Worm (Caenorhabditis elegans): ENCODE data around the gene dep-1.

dep-1 gene

ce11 chrII:8969251-8970183, 50.1 kb downstream of the dep-1 start, which contains the start of the genes szy-20 and C18E9.5 (continued):
- no peak for TF ChIP-seq ztf-4 (tag; optimal IDR thresholded peaks at IDR 0.05)
- no peak for TF ChIP-seq nhr-11 (tag; optimal IDR thresholded peaks at IDR 0.05)
- no peak for TF ChIP-seq ceh-16 (tag; optimal IDR thresholded peaks at IDR 0.05)
- TF ChIP-seq unc-62 (GFP tag; optimal IDR thresholded peaks at IDR 0.05) = no peak
- no peak for TF ChIP-seq ztf-11 (tag; optimal IDR thresholded peaks at IDR 0.05)
- peak; percentile 84 for TF ChIP-seq nfya-1 (tag; optimal IDR thresholded peaks at IDR 0.05; ENCODE audit: insufficient read depth)
- TF ChIP-seq ceh-9 (tag; optimal IDR thresholded peaks at IDR 0.05) = no peak
- no peak for TF ChIP-seq sea-2 (GFP tag; optimal IDR thresholded peaks at IDR 0.05)

ce11 chrII:8964835-8965234, 54.8 kb downstream of the dep-1 start, which contains the start of the genes ndub-3 and C18E9.2:
ndub-3 (minus strand) TSS chrII:8964890.
C18E9.2 (plus strand) TSS chrII:8965006.
- TF ChIP-seq unc-62 (GFP tag; optimal IDR thresholded peaks at IDR 0.05) = no peak
- TF ChIP-seq elt-1 (tag; optimal IDR thresholded peaks at IDR 0.05) = no peak
- TF ChIP-seq ztf-4 (tag; optimal IDR thresholded peaks at IDR 0.05) = no peak
- peak; percentile 62 for TF ChIP-seq lin-15B (tag; optimal IDR thresholded peaks at IDR 0.05)
- no peak for TF ChIP-seq nhr-237 (tag; optimal IDR thresholded peaks at IDR 0.05)
- TF ChIP-seq egl-5 (tag; optimal IDR thresholded peaks at IDR 0.05) = no peak
- peak; percentile 64 for TF ChIP-seq nfya-1 (tag; optimal IDR thresholded peaks at IDR 0.05; ENCODE audit: insufficient read depth)
- TF ChIP-seq nhr-43 (tag; optimal IDR thresholded peaks at IDR 0.05; ENCODE audit: poor library complexity, severe bottlenecking) = no peak
- TF ChIP-seq zag-1 (tag; optimal IDR thresholded peaks at IDR 0.05) = no peak
- no peak for TF ChIP-seq jun-1 (tag; optimal IDR thresholded peaks at IDR 0.05)
- no peak for TF ChIP-seq elt-3 (tag; optimal IDR thresholded peaks at IDR 0.05)
- TF ChIP-seq hmg-11 (tag; optimal IDR thresholded peaks at IDR 0.05) = peak; percentile 37
- no peak for TF ChIP-seq ZK546.5 (tag; optimal IDR thresholded peaks at IDR 0.05)
- TF ChIP-seq snpc-4 (tag; optimal IDR thresholded peaks at IDR 0.05) = no peak
- no peak for TF ChIP-seq tbx-2 (tag; optimal IDR thresholded peaks at IDR 0.05)
- no peak for TF ChIP-seq nhr-67 (tag; optimal IDR thresholded peaks at IDR 0.05)
- no peak for TF ChIP-seq pha-4 (tag; optimal IDR thresholded peaks at IDR 0.05)
- no peak for TF ChIP-seq fkh-2 (tag; optimal IDR thresholded peaks at IDR 0.05)
- no peak for TF ChIP-seq skn-1 (tag; optimal IDR thresholded peaks at IDR 0.05)
- TF ChIP-seq nhr-12 (tag; optimal IDR thresholded peaks at IDR 0.05) = no peak
- no peak for TF ChIP-seq lsy-12 (tag; optimal IDR thresholded peaks at IDR 0.05)
- no peak for TF ChIP-seq nhr-28 (tag; optimal IDR thresholded peaks at IDR 0.05)
- TF ChIP-seq fos-1 (tag; optimal IDR thresholded peaks at IDR 0.05) = no peak
- TF ChIP-seq mdl-1 (tag; optimal IDR thresholded peaks at IDR 0.05) = no peak
- TF ChIP-seq pqm-1 (tag; optimal IDR thresholded peaks at IDR 0.05) = peak; percentile 25
- peak; percentile 5 for TF ChIP-seq elt-2 (tag; optimal IDR thresholded peaks at IDR 0.05)
- TF ChIP-seq nhr-25 (tag; optimal IDR thresholded peaks at IDR 0.05) = peak; percentile 44
- no peak for TF ChIP-seq ztf-11 (tag; optimal IDR thresholded peaks at IDR 0.05)
- no peak for TF ChIP-seq egl-27 (tag; optimal IDR thresholded peaks at IDR 0.05)
- no peak for TF ChIP-seq ceh-16 (tag; optimal IDR thresholded peaks at IDR 0.05)
- TF ChIP-seq fkh-10 (GFP tag; optimal IDR thresholded peaks at IDR 0.05) = no peak
- TF ChIP-seq ceh-82 (tag; optimal IDR thresholded peaks at IDR 0.05) = no peak
- no peak for TF ChIP-seq mml-1 (tag; optimal IDR thresholded peaks at IDR 0.05)
- peak; percentile 85 for TF ChIP-seq R02D3.7 (tag; optimal IDR thresholded peaks at IDR 0.05)
- peak; percentile 75 for TF ChIP-seq lin-39 (tag; optimal IDR thresholded peaks at IDR 0.05)
- no peak for TF ChIP-seq unc-39 (tag; optimal IDR thresholded peaks at IDR 0.05)
- TF ChIP-seq nhr-11 (tag; optimal IDR thresholded peaks at IDR 0.05) = no peak
- no peak for TF ChIP-seq ama-1 (optimal IDR thresholded peaks at IDR 0.05)
- TF ChIP-seq nhr-76 (tag; optimal IDR thresholded peaks at IDR 0.05) = no peak
- TF ChIP-seq ceh-28 (tag; optimal IDR thresholded peaks at IDR 0.05) = peak; percentile 51
- TF ChIP-seq daf-12 (tag; optimal IDR thresholded peaks at IDR 0.05) = no peak
- TF ChIP-seq nhr-77 (tag; optimal IDR thresholded peaks at IDR 0.05) = no peak
- TF ChIP-seq nhr-23 (tag; optimal IDR thresholded peaks at IDR 0.05) = peak; percentile 13
- TF ChIP-seq sea-2 (GFP tag; optimal IDR thresholded peaks at IDR 0.05) = no peak
- TF ChIP-seq aly-2 (tag; optimal IDR thresholded peaks at IDR 0.05) = no peak
- no peak for TF ChIP-seq eor-1 (tag; optimal IDR thresholded peaks at IDR 0.05)
- TF ChIP-seq ceh-9 (tag; optimal IDR thresholded peaks at IDR 0.05) = no peak

Measured in whole organism, L3 larva.